In the genomic region with DNA sequence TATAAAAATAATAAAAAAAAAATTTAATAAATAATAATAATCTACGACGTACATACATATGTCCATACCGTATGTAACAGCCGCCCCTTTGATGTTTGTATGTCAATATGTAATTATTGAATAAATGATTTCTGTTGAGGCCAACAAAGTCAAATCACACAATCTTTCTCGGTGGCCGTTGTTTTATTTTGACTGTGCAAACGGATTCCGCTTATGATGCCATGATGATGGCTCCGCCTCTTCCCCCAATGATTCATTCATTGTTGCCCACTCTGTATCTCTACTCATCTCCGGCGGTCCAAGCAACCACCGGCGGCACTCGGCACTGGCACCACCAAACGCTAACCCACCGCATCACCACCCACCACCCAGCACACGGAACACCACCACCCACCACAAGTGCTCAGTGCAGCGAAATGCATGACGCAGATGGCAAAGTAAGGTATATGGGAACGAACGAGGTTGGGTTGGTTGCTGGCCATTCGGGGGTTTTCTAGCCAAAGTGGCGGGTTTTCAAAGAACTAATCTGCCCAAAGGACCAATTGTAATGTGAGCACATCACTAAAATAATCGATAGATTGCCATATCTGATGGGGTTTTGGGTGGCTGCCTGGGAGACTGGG, we compare ENCODE assay signal across 1 fruit fly cellular context.
TF ChIP-seq lines count a peak whose summit lies in the region.

No protein-coding gene starts in this region.

TF ChIP-seq in whole organism, embryonic, 481 proteins besides CTCF, POLR2A, EP300 and RAD21 (continued from another document):
- no peak for TF ChIP-seq CoRest (tag; optimal IDR thresholded peaks at IDR 0.05; lab: Kevin White, UChicago)
- no peak for TF ChIP-seq Sox100B (GFP tag; optimal IDR thresholded peaks at IDR 0.05; lab: Kevin White, UChicago)
- TF ChIP-seq klu (GFP tag; IDR thresholded peaks at IDR 0.05; lab: Robert Waterston, UW), result no peak
- no peak for TF ChIP-seq NC2β (GFP tag; optimal IDR thresholded peaks at IDR 0.05; lab: Kevin White, UChicago)
- TF ChIP-seq slbo (GFP tag; IDR thresholded peaks at IDR 0.05; lab: Robert Waterston, UW), result no peak
- TF ChIP-seq CG1603 (tag; optimal IDR thresholded peaks at IDR 0.05; lab: Kevin White, UChicago), result peak; percentile 30
- TF ChIP-seq btn (GFP tag; optimal IDR thresholded peaks at IDR 0.05; lab: Kevin White, UChicago), result no peak
- TF ChIP-seq Med (GFP tag; lab: Kevin White, UChicago), result peak; percentile 61
- no peak for TF ChIP-seq bsh (GFP tag; optimal IDR thresholded peaks at IDR 0.05; lab: Kevin White, UChicago)
- no peak for TF ChIP-seq vnd (GFP tag; IDR thresholded peaks at IDR 0.05; lab: Robert Waterston, UW; ENCODE audit: partially characterized antibody)
- TF ChIP-seq nau (GFP tag; optimal IDR thresholded peaks at IDR 0.05; lab: Kevin White, UChicago), result peak; percentile 27
- TF ChIP-seq CG10267 (tag; optimal IDR thresholded peaks at IDR 0.05; lab: Kevin White, UChicago), result no peak
- no peak for TF ChIP-seq CG32767 (GFP tag; IDR thresholded peaks at IDR 0.05; lab: Robert Waterston, UW)
- TF ChIP-seq CG7745 (tag; optimal IDR thresholded peaks at IDR 0.05; lab: Kevin White, UChicago), result no peak
- TF ChIP-seq CG9876 (GFP tag; optimal IDR thresholded peaks at IDR 0.05; lab: Kevin White, UChicago), result no peak
- TF ChIP-seq E2f2 (GFP tag; IDR thresholded peaks at IDR 0.05; lab: Robert Waterston, UW), result no peak
- no peak for TF ChIP-seq chif (GFP tag; optimal IDR thresholded peaks at IDR 0.05; lab: Kevin White, UChicago)
- TF ChIP-seq Gug (GFP tag; IDR thresholded peaks at IDR 0.05; lab: Robert Waterston, UW), result 0 out of 4 replicates have a peak, but pooled peaks have one; percentile 40
- no peak for TF ChIP-seq CG8388 (GFP tag; optimal IDR thresholded peaks at IDR 0.05; lab: Kevin White, UChicago)
- TF ChIP-seq H2.0 (GFP tag; IDR thresholded peaks at IDR 0.05; lab: Robert Waterston, UW), result no peak
- no peak for TF ChIP-seq CG7357 (GFP tag; IDR thresholded peaks at IDR 0.05; lab: Robert Waterston, UW)
- TF ChIP-seq CG6272 (GFP tag; IDR thresholded peaks at IDR 0.05; lab: Robert Waterston, UW), result 0 out of 2 replicates have a peak, but pooled peaks have one; percentile 42
- TF ChIP-seq HLH54F (GFP tag; optimal IDR thresholded peaks at IDR 0.05; lab: Kevin White, UChicago), result no peak
- TF ChIP-seq Ets97D (GFP tag; optimal IDR thresholded peaks at IDR 0.05; lab: Kevin White, UChicago), result no peak
- no peak for TF ChIP-seq CG16813 (GFP tag; IDR thresholded peaks at IDR 0.05; lab: Robert Waterston, UW; ENCODE audit: partially characterized antibody)
- TF ChIP-seq CG34376 (GFP tag; optimal IDR thresholded peaks at IDR 0.05; lab: Kevin White, UChicago), result peak; percentile 7
- no peak for TF ChIP-seq gfzf (GFP tag; optimal IDR thresholded peaks at IDR 0.05; lab: Kevin White, UChicago)
- TF ChIP-seq Tbp (GFP tag; optimal IDR thresholded peaks at IDR 0.05; lab: Kevin White, UChicago), result no peak
- TF ChIP-seq CG11560 (tag; IDR thresholded peaks at IDR 0.05; lab: Robert Waterston, UW), result no peak
- no peak for TF ChIP-seq trh (GFP tag; optimal IDR thresholded peaks at IDR 0.05; lab: Kevin White, UChicago)
- TF ChIP-seq al (GFP tag; IDR thresholded peaks at IDR 0.05; lab: Robert Waterston, UW), result no peak
- no peak for TF ChIP-seq CG4820 (GFP tag; optimal IDR thresholded peaks at IDR 0.05; lab: Kevin White, UChicago)
- no peak for TF ChIP-seq HLH4C (GFP tag; IDR thresholded peaks at IDR 0.05; lab: Robert Waterston, UW; ENCODE audit: partially characterized antibody)
- TF ChIP-seq pzg (GFP tag; optimal IDR thresholded peaks at IDR 0.05; lab: Kevin White, UChicago), result peak; percentile 25
- no peak for TF ChIP-seq CG16863 (GFP tag; optimal IDR thresholded peaks at IDR 0.05; lab: Kevin White, UChicago)
- TF ChIP-seq CG9817 (tag; optimal IDR thresholded peaks at IDR 0.05; lab: Kevin White, UChicago), result no peak
- TF ChIP-seq unpg (GFP tag; optimal IDR thresholded peaks at IDR 0.05; lab: Kevin White, UChicago), result no peak
- TF ChIP-seq CG15601 (tag; optimal IDR thresholded peaks at IDR 0.05; lab: Kevin White, UChicago), result no peak
- TF ChIP-seq CG9215 (GFP tag; IDR thresholded peaks at IDR 0.05; lab: Robert Waterston, UW), result no peak
- peak; percentile 10 for TF ChIP-seq lilli (GFP tag; optimal IDR thresholded peaks at IDR 0.05; lab: Kevin White, UChicago)
- peak; percentile 1 for TF ChIP-seq CG10543 (GFP tag; optimal IDR thresholded peaks at IDR 0.05; lab: Kevin White, UChicago)
- peak; percentile 56 for TF ChIP-seq fd64A (GFP tag; optimal IDR thresholded peaks at IDR 0.05; lab: Kevin White, UChicago)
- peak; percentile 47 for TF ChIP-seq wek (GFP tag; optimal IDR thresholded peaks at IDR 0.05; lab: Kevin White, UChicago)
- TF ChIP-seq shn (GFP tag; optimal IDR thresholded peaks at IDR 0.05; lab: Kevin White, UChicago), result peak; percentile 23
- no peak for TF ChIP-seq HHEX (GFP tag; optimal IDR thresholded peaks at IDR 0.05; lab: Kevin White, UChicago)
- no peak for TF ChIP-seq bab2 (GFP tag; optimal IDR thresholded peaks at IDR 0.05; lab: Kevin White, UChicago)
- TF ChIP-seq CG15696 (tag; optimal IDR thresholded peaks at IDR 0.05; lab: Kevin White, UChicago), result no peak
- TF ChIP-seq Mes4 (GFP tag; optimal IDR thresholded peaks at IDR 0.05; lab: Kevin White, UChicago), result peak; percentile 13
- TF ChIP-seq z (GFP tag; IDR thresholded peaks at IDR 0.05; lab: Robert Waterston, UW), result no peak
- TF ChIP-seq Rfx (GFP tag; IDR thresholded peaks at IDR 0.05; lab: Robert Waterston, UW), result no peak
- no peak for TF ChIP-seq CG5245 (GFP tag; optimal IDR thresholded peaks at IDR 0.05; lab: Kevin White, UChicago)
- TF ChIP-seq CG8765 (GFP tag; IDR thresholded peaks at IDR 0.05; lab: Robert Waterston, UW), result no peak
- TF ChIP-seq CG2889 (GFP tag; IDR thresholded peaks at IDR 0.05; lab: Robert Waterston, UW), result no peak
- TF ChIP-seq tgo (GFP tag; IDR thresholded peaks at IDR 0.05; lab: Robert Waterston, UW), result no peak
- TF ChIP-seq BtbVII (GFP tag; optimal IDR thresholded peaks at IDR 0.05; lab: Kevin White, UChicago), result no peak
- no peak for TF ChIP-seq dimm (GFP tag; IDR thresholded peaks at IDR 0.05; lab: Robert Waterston, UW)
- no peak for TF ChIP-seq CG7839 (tag; optimal IDR thresholded peaks at IDR 0.05; lab: Kevin White, UChicago)
- TF ChIP-seq CG8290 (GFP tag; optimal IDR thresholded peaks at IDR 0.05; lab: Kevin White, UChicago), result no peak
- TF ChIP-seq CG8290 (tag; optimal IDR thresholded peaks at IDR 0.05; lab: Kevin White, UChicago), result peak in 1 of 2 experiments; percentile 68
- no peak for TF ChIP-seq Dip2 (GFP tag; IDR thresholded peaks at IDR 0.05; lab: Robert Waterston, UW)
- TF ChIP-seq sens (GFP tag; lab: Kevin White, UChicago), result peak; percentile 66
- no peak for TF ChIP-seq CG3163 (GFP tag; optimal IDR thresholded peaks at IDR 0.05; lab: Kevin White, UChicago)
- no peak for TF ChIP-seq sens-2 (GFP tag; IDR thresholded peaks at IDR 0.05; lab: Robert Waterston, UW)
- TF ChIP-seq toy (GFP tag; IDR thresholded peaks at IDR 0.05; lab: Robert Waterston, UW), result no peak
- TF ChIP-seq Antp (GFP tag; optimal IDR thresholded peaks at IDR 0.05; lab: Kevin White, UChicago), result peak; percentile 0
- TF ChIP-seq CG6791 (GFP tag; IDR thresholded peaks at IDR 0.05; lab: Robert Waterston, UW; ENCODE audit: partially characterized antibody), result no peak
- TF ChIP-seq nom (GFP tag; optimal IDR thresholded peaks at IDR 0.05; lab: Kevin White, UChicago), result no peak
- no peak for TF ChIP-seq Oli (tag; optimal IDR thresholded peaks at IDR 0.05; lab: Kevin White, UChicago)
- no peak for TF ChIP-seq Awh (GFP tag; IDR thresholded peaks at IDR 0.05; lab: Robert Waterston, UW)
- TF ChIP-seq Xbp1 (GFP tag; optimal IDR thresholded peaks at IDR 0.05; lab: Kevin White, UChicago), result no peak
- TF ChIP-seq CG16815 (GFP tag; optimal IDR thresholded peaks at IDR 0.05; lab: Kevin White, UChicago), result no peak
- TF ChIP-seq CG1647 (GFP tag; optimal IDR thresholded peaks at IDR 0.05; lab: Kevin White, UChicago), result no peak
- no peak for TF ChIP-seq tll (GFP tag; optimal IDR thresholded peaks at IDR 0.05; lab: Kevin White, UChicago)
- no peak for TF ChIP-seq CG42726 (GFP tag; IDR thresholded peaks at IDR 0.05; lab: Robert Waterston, UW; ENCODE audit: partially characterized antibody)
- TF ChIP-seq CG11085 (GFP tag; IDR thresholded peaks at IDR 0.05; lab: Robert Waterston, UW), result no peak
- peak; percentile 97 for TF ChIP-seq Sry-β (GFP tag; optimal IDR thresholded peaks at IDR 0.05; lab: Kevin White, UChicago)
- TF ChIP-seq CG12071 (GFP tag; optimal IDR thresholded peaks at IDR 0.05; lab: Kevin White, UChicago), result peak; percentile 52
- no peak for TF ChIP-seq Gsc (GFP tag; IDR thresholded peaks at IDR 0.05; lab: Robert Waterston, UW)
- TF ChIP-seq CG4730 (GFP tag; IDR thresholded peaks at IDR 0.05; lab: Robert Waterston, UW), result no peak
- no peak for TF ChIP-seq CG10209 (GFP tag; optimal IDR thresholded peaks at IDR 0.05; lab: Kevin White, UChicago)
- no peak for TF ChIP-seq CG11723 (GFP tag; optimal IDR thresholded peaks at IDR 0.05; lab: Kevin White, UChicago)
- TF ChIP-seq NK7.1 (GFP tag; optimal IDR thresholded peaks at IDR 0.05; lab: Kevin White, UChicago), result no peak
- no peak for TF ChIP-seq lbe (GFP tag; optimal IDR thresholded peaks at IDR 0.05; lab: Kevin White, UChicago)
- TF ChIP-seq stwl (tag; optimal IDR thresholded peaks at IDR 0.05; lab: Kevin White, UChicago), result peak; percentile 1
- TF ChIP-seq her (GFP tag; optimal IDR thresholded peaks at IDR 0.05; lab: Kevin White, UChicago), result peak; percentile 6
- no peak for TF ChIP-seq CG7963 (GFP tag; IDR thresholded peaks at IDR 0.05; lab: Robert Waterston, UW; ENCODE audit: partially characterized antibody)
- TF ChIP-seq CG33213 (GFP tag; optimal IDR thresholded peaks at IDR 0.05; lab: Kevin White, UChicago), result no peak
- no peak for TF ChIP-seq CG6175 (GFP tag; IDR thresholded peaks at IDR 0.05; lab: Robert Waterston, UW)
- TF ChIP-seq org-1 (GFP tag; optimal IDR thresholded peaks at IDR 0.05; lab: Kevin White, UChicago), result no peak
- no peak for TF ChIP-seq CG3847 (GFP tag; IDR thresholded peaks at IDR 0.05; lab: Robert Waterston, UW)
- TF ChIP-seq CG10431 (GFP tag; optimal IDR thresholded peaks at IDR 0.05; lab: Kevin White, UChicago), result no peak
- TF ChIP-seq exex (tag; optimal IDR thresholded peaks at IDR 0.05; lab: Kevin White, UChicago), result no peak
- no peak for TF ChIP-seq hth (optimal IDR thresholded peaks at IDR 0.05; lab: Kevin White, UChicago)
- TF ChIP-seq jumu (GFP tag; optimal IDR thresholded peaks at IDR 0.05; lab: Kevin White, UChicago), result no peak
- no peak for TF ChIP-seq mirr (GFP tag; optimal IDR thresholded peaks at IDR 0.05; lab: Kevin White, UChicago)
- peak; percentile 29 for TF ChIP-seq CG4707 (GFP tag; optimal IDR thresholded peaks at IDR 0.05; lab: Kevin White, UChicago)
- TF ChIP-seq zfh1 (GFP tag; IDR thresholded peaks at IDR 0.05; lab: Robert Waterston, UW), result no peak
- no peak for TF ChIP-seq Neu2 (GFP tag; optimal IDR thresholded peaks at IDR 0.05; lab: Kevin White, UChicago; ENCODE audit: borderline replicate concordance)
- no peak for TF ChIP-seq corto (GFP tag; optimal IDR thresholded peaks at IDR 0.05; lab: Kevin White, UChicago)
- no peak for TF ChIP-seq E2f1 (GFP tag; IDR thresholded peaks at IDR 0.05; lab: Robert Waterston, UW)
- TF ChIP-seq Stat92E (GFP tag; optimal IDR thresholded peaks at IDR 0.05; lab: Kevin White, UChicago), result no peak
- no peak for TF ChIP-seq yki (optimal IDR thresholded peaks at IDR 0.05; lab: Kevin White, UChicago)
- no peak for TF ChIP-seq CG2116 (GFP tag; optimal IDR thresholded peaks at IDR 0.05; lab: Kevin White, UChicago)
- TF ChIP-seq CG13775 (GFP tag; optimal IDR thresholded peaks at IDR 0.05; lab: Kevin White, UChicago), result no peak
- no peak for TF ChIP-seq CG12155 (GFP tag; optimal IDR thresholded peaks at IDR 0.05; lab: Kevin White, UChicago)
- TF ChIP-seq run (tag; optimal IDR thresholded peaks at IDR 0.05; lab: Kevin White, UChicago), result no peak
- TF ChIP-seq CG2202 (tag; optimal IDR thresholded peaks at IDR 0.05; lab: Kevin White, UChicago), result no peak
- TF ChIP-seq MESR4 (GFP tag; optimal IDR thresholded peaks at IDR 0.05; lab: Kevin White, UChicago), result peak; percentile 17
- no peak for TF ChIP-seq ap (GFP tag; IDR thresholded peaks at IDR 0.05; lab: Robert Waterston, UW)
- no peak for TF ChIP-seq so (GFP tag; IDR thresholded peaks at IDR 0.05; lab: Robert Waterston, UW)
- TF ChIP-seq disco-r (GFP tag; optimal IDR thresholded peaks at IDR 0.05; lab: Kevin White, UChicago), result no peak
